Worm (Caenorhabditis elegans): ENCODE data around the gene F14H3.15.

- TF ChIP-seq nhr-76 (tag; optimal IDR thresholded peaks at IDR 0.05) = no peak
- TF ChIP-seq egl-43 (GFP tag; IDR thresholded peaks at IDR 0.05) = no peak
- no peak for TF ChIP-seq nhr-77 (tag; optimal IDR thresholded peaks at IDR 0.05)
- TF ChIP-seq pha-4 (GFP tag; IDR thresholded peaks at IDR 0.05) = no peak
- TF ChIP-seq pha-4 (tag; optimal IDR thresholded peaks at IDR 0.05) = no peak
These were observed 8.9 kb upstream of the F14H3.15 start, which contains the start of gene cyp-35D1 for ce11 chrV:16068938-16069337.
